Worm (Caenorhabditis elegans): Measurements from ENCODE around the gene rars-2.
A peak's percentile ranks its signal among the peaks of the same experiment; 100 is the strongest.

The rars-2 gene

ce11 chrII:6169156-6169555 lies 43.8 kb downstream of the rars-2 start, which contains the start of gene hst-3.1:
Gene hst-3.1 (minus strand): TSS chrII:6169256.
- TF ChIP-seq Y5F2A.4 (GFP tag; optimal IDR thresholded peaks at IDR 0.05) (no peak), ceh-28 (tag; optimal IDR thresholded peaks at IDR 0.05) (no peak), arid-1 (GFP tag; conservative IDR thresholded peaks at IDR 0.05) (no peak), snpc-1.2 (GFP tag; IDR thresholded peaks at IDR 0.05) (no peak), gei-8 (GFP tag; optimal IDR thresholded peaks at IDR 0.05) (no peak), T20F7.1 (GFP tag; optimal IDR thresholded peaks at IDR 0.05) (no peak), dmd-6 (GFP tag; IDR thresholded peaks at IDR 0.05) (no peak)

- TF ChIP-seq daf-16 (GFP tag; optimal IDR thresholded peaks at IDR 0.05) (peak in 1 of 2 experiments; percentile 71), daf-16 (tag; optimal IDR thresholded peaks at IDR 0.05) (no peak), mep-1 (tag; optimal IDR thresholded peaks at IDR 0.05) (no peak), arid-1 (GFP tag; conservative IDR thresholded peaks at IDR 0.05) (no peak), pqm-1 (tag; optimal IDR thresholded peaks at IDR 0.05) (no peak), lir-3 (tag; optimal IDR thresholded peaks at IDR 0.05) (no peak)
Measured at ce11 chrII:6170236-6170635, 44.9 kb downstream of the rars-2 start.

ce11 chrII:6171228-6171627 lies 45.9 kb downstream of the rars-2 start, which contains the start of gene F40H3.3:
Gene F40H3.3 (plus strand): TSS chrII:6171507.
- TF ChIP-seq zip-11 (GFP tag; IDR thresholded peaks at IDR 0.05) (no peak), Y5F2A.4 (GFP tag; optimal IDR thresholded peaks at IDR 0.05) (no peak), mxl-2 (GFP tag; conservative IDR thresholded peaks at IDR 0.05) (no peak), set-16 (GFP tag; IDR thresholded peaks at IDR 0.05) (no peak), Y48G9A.11 (GFP tag; IDR thresholded peaks at IDR 0.05) (no peak), ceh-62 (tag; optimal IDR thresholded peaks at IDR 0.05) (no peak), ceh-82 (tag; optimal IDR thresholded peaks at IDR 0.05) (no peak), dmd-8 (GFP tag; IDR thresholded peaks at IDR 0.05) (no peak), F44E2.7 (GFP tag; IDR thresholded peaks at IDR 0.05) (no peak), pha-4 (GFP tag; IDR thresholded peaks at IDR 0.05) (no peak), pha-4 (tag; optimal IDR thresholded peaks at IDR 0.05) (no peak), cey-2 (tag; optimal IDR thresholded peaks at IDR 0.05; ENCODE audit: borderline replicate concordance, insufficient read depth) (no peak), ceh-32 (tag; optimal IDR thresholded peaks at IDR 0.05; ENCODE audit: poor library complexity) (no peak), F26F4.8 (GFP tag; conservative IDR thresholded peaks at IDR 0.05) (no peak), dmd-6 (GFP tag; IDR thresholded peaks at IDR 0.05) (no peak), snpc-4 (tag; optimal IDR thresholded peaks at IDR 0.05) (no peak), dpl-1 (GFP tag; optimal IDR thresholded peaks at IDR 0.05) (no peak), Y105C5A.15 (GFP tag; IDR thresholded peaks at IDR 0.05) (no peak), daf-16 (GFP tag; optimal IDR thresholded peaks at IDR 0.05) (no peak), daf-16 (tag; optimal IDR thresholded peaks at IDR 0.05) (no peak)

ce11 chrII:6173400-6173799 lies 48.0 kb downstream of the rars-2 start, which contains the start of gene F40H3.2:
Gene F40H3.2 (plus strand): TSS chrII:6173649.
- no peak for TF ChIP-seq tra-1 (GFP tag; IDR thresholded peaks at IDR 0.05)
- no peak for TF ChIP-seq ztf-7 (tag; optimal IDR thresholded peaks at IDR 0.05)
- no peak for TF ChIP-seq unc-130 (GFP tag; optimal IDR thresholded peaks at IDR 0.05)
- TF ChIP-seq Y105C5A.15 (GFP tag; IDR thresholded peaks at IDR 0.05), result no peak

ce11 chrII:6175027-6175426 lies 49.7 kb downstream of the rars-2 start:
- TF ChIP-seq zag-1 (tag; optimal IDR thresholded peaks at IDR 0.05), result no peak
- no peak for TF ChIP-seq egl-43 (GFP tag; IDR thresholded peaks at IDR 0.05)
- TF ChIP-seq aly-2 (tag; optimal IDR thresholded peaks at IDR 0.05), result no peak
- no peak for TF ChIP-seq ces-1 (GFP tag; optimal IDR thresholded peaks at IDR 0.05)
- no peak for TF ChIP-seq nhr-6 (tag; optimal IDR thresholded peaks at IDR 0.05)
- TF ChIP-seq set-16 (GFP tag; IDR thresholded peaks at IDR 0.05), result no peak
- no peak for TF ChIP-seq dve-1 (tag; optimal IDR thresholded peaks at IDR 0.05; ENCODE audit: insufficient read depth)
- TF ChIP-seq F37D6.2 (tag; optimal IDR thresholded peaks at IDR 0.05), result no peak
- TF ChIP-seq mdl-1 (tag; optimal IDR thresholded peaks at IDR 0.05), result peak in 1 of 2 experiments; percentile 18
- no peak for TF ChIP-seq ztf-11 (tag; optimal IDR thresholded peaks at IDR 0.05)
- no peak for TF ChIP-seq dmd-6 (GFP tag; IDR thresholded peaks at IDR 0.05)
- no peak for TF ChIP-seq ztf-7 (tag; optimal IDR thresholded peaks at IDR 0.05)
- no peak for TF ChIP-seq daf-8 (GFP tag; IDR thresholded peaks at IDR 0.05)
- no peak for TF ChIP-seq lin-39 (tag; optimal IDR thresholded peaks at IDR 0.05)
- no peak for TF ChIP-seq jun-1 (tag; optimal IDR thresholded peaks at IDR 0.05)
- no peak for TF ChIP-seq zfp-2 (tag; optimal IDR thresholded peaks at IDR 0.05)
- no peak for TF ChIP-seq nhr-48 (tag; optimal IDR thresholded peaks at IDR 0.05)
- TF ChIP-seq nhr-41 (GFP tag; IDR thresholded peaks at IDR 0.05), result no peak
